Worm (Caenorhabditis elegans): ENCODE data around the gene M60.6.

DNA sequence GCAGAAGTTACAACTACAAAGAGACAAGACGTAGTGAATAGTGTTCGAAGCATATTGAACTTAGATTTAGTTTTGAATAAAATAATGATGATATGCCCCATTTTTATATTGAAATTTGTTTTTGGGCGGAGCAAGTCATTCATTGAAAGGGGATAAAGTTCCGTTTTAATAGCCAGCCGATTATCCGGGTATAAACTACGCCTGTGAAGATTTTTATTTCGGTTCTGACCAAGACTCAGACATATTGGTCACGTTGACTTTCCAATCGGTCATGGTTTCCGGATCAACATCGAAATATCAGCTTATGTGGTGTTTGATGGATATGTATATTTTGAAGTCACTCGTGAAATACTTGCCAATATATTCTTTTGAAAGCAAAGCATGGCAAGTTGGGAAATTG is 33.6 kb downstream of the M60.6 start, which contains the start of gene K02A6.4:
- TF ChIP-seq pat-9 (tag; optimal IDR thresholded peaks at IDR 0.05) (no peak), ceh-2 (tag; optimal IDR thresholded peaks at IDR 0.05) (no peak), dmd-4 (tag; optimal IDR thresholded peaks at IDR 0.05; ENCODE audit: borderline replicate concordance) (no peak), ahr-1 (tag; optimal IDR thresholded peaks at IDR 0.05) (no peak), ceh-22 (tag; optimal IDR thresholded peaks at IDR 0.05) (no peak), npax-4 (tag; optimal IDR thresholded peaks at IDR 0.05) (no peak)
